Fruit fly (Drosophila melanogaster): ENCODE measurements around the gene CG5078.

DNA sequence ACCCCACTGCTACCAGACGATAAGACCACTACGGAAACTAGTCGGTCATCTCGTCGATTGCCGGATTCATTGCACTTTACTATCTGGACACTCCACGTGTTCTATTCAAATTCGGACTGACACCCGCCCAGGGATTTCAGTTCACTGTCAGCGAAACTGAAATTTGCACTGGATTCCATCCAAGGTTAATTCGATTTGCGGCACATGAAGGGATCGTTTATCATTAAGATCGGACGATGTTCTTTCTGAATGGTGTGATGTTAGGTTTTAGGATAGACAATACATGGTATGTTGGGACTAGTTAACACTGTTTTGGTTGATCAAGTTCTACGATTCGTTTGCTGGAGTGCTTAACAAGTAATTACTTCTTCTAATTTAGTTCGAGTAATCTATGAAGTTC is 39.9 kb upstream of the CG5078 start, which contains the start of gene CG42764:
- no peak for TF ChIP-seq CG4854 (GFP tag; optimal IDR thresholded peaks at IDR 0.05)
- no peak for TF ChIP-seq Dip3 (GFP tag; optimal IDR thresholded peaks at IDR 0.05)
- TF ChIP-seq Drgx (GFP tag; IDR thresholded peaks at IDR 0.05): no peak
- no peak for TF ChIP-seq CG7357 (GFP tag; IDR thresholded peaks at IDR 0.05)
- no peak for TF ChIP-seq row (GFP tag; IDR thresholded peaks at IDR 0.05)
- no peak for TF ChIP-seq Mrtf (GFP tag; IDR thresholded peaks at IDR 0.05)
- TF ChIP-seq phol (tag; optimal IDR thresholded peaks at IDR 0.05): no peak
- no peak for TF ChIP-seq CG2129 (GFP tag; IDR thresholded peaks at IDR 0.05; ENCODE audit: partially characterized antibody)
- no peak for TF ChIP-seq ase (GFP tag; IDR thresholded peaks at IDR 0.05)
- TF ChIP-seq ci (GFP tag; IDR thresholded peaks at IDR 0.05): no peak
- no peak for TF ChIP-seq CG31224 (GFP tag; IDR thresholded peaks at IDR 0.05)
- no peak for TF ChIP-seq CG32767 (GFP tag; IDR thresholded peaks at IDR 0.05)
- no peak for TF ChIP-seq Dfd (GFP tag; optimal IDR thresholded peaks at IDR 0.05)
- TF ChIP-seq pzg (GFP tag; optimal IDR thresholded peaks at IDR 0.05): no peak
